Worm (Caenorhabditis elegans): ENCODE data around the gene T25B6.5.

The T25B6.5 gene

DNA sequence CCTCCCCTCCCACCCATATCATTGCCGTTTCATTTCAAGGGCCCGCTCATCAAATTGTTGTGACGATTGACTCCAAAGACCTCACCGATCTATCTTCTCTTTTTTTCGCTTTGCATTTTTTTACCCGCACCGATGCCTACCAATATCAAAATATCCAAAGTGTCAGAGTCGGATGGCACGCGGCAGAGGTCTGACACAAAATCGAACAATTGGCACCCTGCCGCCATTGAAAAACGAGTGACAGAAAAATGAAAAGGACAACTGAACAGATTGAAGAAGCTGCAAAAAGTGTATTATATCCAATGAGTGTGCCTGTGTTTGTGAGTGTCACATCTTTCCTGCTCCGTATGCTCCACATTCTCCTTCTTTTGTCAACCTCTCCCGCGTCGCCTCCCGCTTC is 35.1 kb downstream of the T25B6.5 start:
- TF ChIP-seq dao-5 (tag; optimal IDR thresholded peaks at IDR 0.05) (no peak), him-1 (tag; optimal IDR thresholded peaks at IDR 0.05) (no peak), W03F9.2 (tag; optimal IDR thresholded peaks at IDR 0.05) (no peak)

ce11 chrX:8980676-8981075 is 40.9 kb downstream of the T25B6.5 start, which contains the start of gene nmur-1:
TSS of gene nmur-1 (plus strand) at chrX:8980976.
- TF ChIP-seq dao-5 (tag; optimal IDR thresholded peaks at IDR 0.05) (no peak), him-1 (tag; optimal IDR thresholded peaks at IDR 0.05) (no peak), W03F9.2 (tag; optimal IDR thresholded peaks at IDR 0.05) (no peak)

ce11 chrX:8971461-8971860 is 50.1 kb downstream of the T25B6.5 start:
- peak; percentile 19 for TF ChIP-seq him-1 (tag; optimal IDR thresholded peaks at IDR 0.05)
- TF ChIP-seq W03F9.2 (tag; optimal IDR thresholded peaks at IDR 0.05), result peak; percentile 48
- TF ChIP-seq dao-5 (tag; optimal IDR thresholded peaks at IDR 0.05), result no peak

Data from whole organism, L4/young adult.